Fruit fly (Drosophila melanogaster): ENCODE data around the gene bnb.

The bnb gene

dm6 chrX:18791368-18791767 is 6.1 kb downstream of the bnb start, which contains the start of gene Atg101:
Atg101 (plus strand) TSS chrX:18791668.
- TF ChIP-seq CG16813 (GFP tag; IDR thresholded peaks at IDR 0.05; ENCODE audit: partially characterized antibody), result no peak
- TF ChIP-seq CG6813 (GFP tag; optimal IDR thresholded peaks at IDR 0.05), result no peak
- no peak for TF ChIP-seq CG3847 (GFP tag; IDR thresholded peaks at IDR 0.05)
- TF ChIP-seq Vsx1 (GFP tag; optimal IDR thresholded peaks at IDR 0.05), result no peak
- no peak for TF ChIP-seq CG9817 (tag; optimal IDR thresholded peaks at IDR 0.05)
- TF ChIP-seq gfzf (GFP tag; optimal IDR thresholded peaks at IDR 0.05), result no peak
- no peak for TF ChIP-seq vnd (GFP tag; IDR thresholded peaks at IDR 0.05; ENCODE audit: partially characterized antibody)
- no peak for TF ChIP-seq Lim3 (GFP tag; IDR thresholded peaks at IDR 0.05)
- TF ChIP-seq CG9876 (GFP tag; optimal IDR thresholded peaks at IDR 0.05), result no peak
- TF ChIP-seq pum (GFP tag; optimal IDR thresholded peaks at IDR 0.05), result no peak
- TF ChIP-seq D19A (tag; optimal IDR thresholded peaks at IDR 0.05), result no peak
- TF ChIP-seq insv (GFP tag; optimal IDR thresholded peaks at IDR 0.05), result no peak
- no peak for TF ChIP-seq CG10959 (GFP tag; IDR thresholded peaks at IDR 0.05)

dm6 chrX:18789353-18790210 is 7.9 kb downstream of the bnb start:
- TF ChIP-seq CG2875 (GFP tag; optimal IDR thresholded peaks at IDR 0.05) (peak; percentile 37), CG13296 (GFP tag; optimal IDR thresholded peaks at IDR 0.05) (peak; percentile 64), dati (GFP tag; IDR thresholded peaks at IDR 0.05) (no peak), Eip74EF (GFP tag; optimal IDR thresholded peaks at IDR 0.05) (peak in 1 of 2 experiments; percentile 61), tio (GFP tag; optimal IDR thresholded peaks at IDR 0.05) (peak; percentile 80), dysf (GFP tag; IDR thresholded peaks at IDR 0.05) (peak; percentile 67; the same call in 2 of the 3 replicates), Med (GFP tag) (peak; percentile 91), danr (GFP tag; IDR thresholded peaks at IDR 0.05) (no peak), CG18476 (GFP tag; optimal IDR thresholded peaks at IDR 0.05) (peak; percentile 9), CG11456 (GFP tag; IDR thresholded peaks at IDR 0.05) (peak; percentile 52; the same call in 1 of the 3 replicates), CG15514 (GFP tag; optimal IDR thresholded peaks at IDR 0.05) (peak; percentile 15), CG12299 (tag; optimal IDR thresholded peaks at IDR 0.05) (no peak), disco-r (GFP tag; optimal IDR thresholded peaks at IDR 0.05) (peak; percentile 40), CG30431 (GFP tag; optimal IDR thresholded peaks at IDR 0.05) (peak; percentile 38), grau (tag; optimal IDR thresholded peaks at IDR 0.05) (peak; percentile 67), CG8359 (GFP tag; optimal IDR thresholded peaks at IDR 0.05; ENCODE audit: borderline replicate concordance) (peak; percentile 2), rib (GFP tag; IDR thresholded peaks at IDR 0.05) (peak; percentile 78), NC2α (GFP tag; optimal IDR thresholded peaks at IDR 0.05) (no peak), sisA (GFP tag; IDR thresholded peaks at IDR 0.05) (0 out of 2 replicates have a peak, but pooled peaks have one; percentile 19), CG17568 (GFP tag; optimal IDR thresholded peaks at IDR 0.05) (peak; percentile 20), Ssrp (tag; optimal IDR thresholded peaks at IDR 0.05) (peak; percentile 22), fd3F (GFP tag; optimal IDR thresholded peaks at IDR 0.05) (peak; percentile 1), sc (optimal IDR thresholded peaks at IDR 0.05) (no peak), sc (GFP tag; optimal IDR thresholded peaks at IDR 0.05) (peak; percentile 8), CG4730 (GFP tag; IDR thresholded peaks at IDR 0.05) (0 out of 2 replicates have a peak, but pooled peaks have one; percentile 11), chinmo (GFP tag; IDR thresholded peaks at IDR 0.05; ENCODE audit: partially characterized antibody) (0 out of 4 replicates have a peak, but pooled peaks have one; percentile 48), nmo (GFP tag; optimal IDR thresholded peaks at IDR 0.05) (peak; percentile 78), tgo (GFP tag; IDR thresholded peaks at IDR 0.05) (peak; percentile 49; the same call in 1 of the 3 replicates), gcm2 (GFP tag; optimal IDR thresholded peaks at IDR 0.05) (peak; percentile 19), CG9932 (GFP tag; IDR thresholded peaks at IDR 0.05) (peak; percentile 50; the same call in 1 of the 2 replicates), ci (GFP tag; IDR thresholded peaks at IDR 0.05) (no peak), Side (GFP tag; optimal IDR thresholded peaks at IDR 0.05) (peak; percentile 24), pb (GFP tag; optimal IDR thresholded peaks at IDR 0.05) (peak; percentile 34), ara (GFP tag; IDR thresholded peaks at IDR 0.05) (0 out of 2 replicates have a peak, but pooled peaks have one; percentile 5)
